Worm (Caenorhabditis elegans): ENCODE measurements around the gene F22E5.12.

- TF ChIP-seq C17E4.6 (GFP tag; IDR thresholded peaks at IDR 0.05) (no peak), pbrm-1 (GFP tag; IDR thresholded peaks at IDR 0.05) (no peak), ceh-91 (GFP tag; IDR thresholded peaks at IDR 0.05) (no peak), ztf-26 (tag; optimal IDR thresholded peaks at IDR 0.05) (no peak), madf-3 (GFP tag; IDR thresholded peaks at IDR 0.05) (no peak), Y53G8AR.9 (GFP tag; conservative IDR thresholded peaks at IDR 0.05) (no peak)
Observed at ce11 chrII:2695079-2695478, 48.4 kb upstream of the F22E5.12 start.

All from whole organism, young adult.